Worm (Caenorhabditis elegans): ENCODE data around the gene M01H9.3.

M01H9.3 gene

DNA sequence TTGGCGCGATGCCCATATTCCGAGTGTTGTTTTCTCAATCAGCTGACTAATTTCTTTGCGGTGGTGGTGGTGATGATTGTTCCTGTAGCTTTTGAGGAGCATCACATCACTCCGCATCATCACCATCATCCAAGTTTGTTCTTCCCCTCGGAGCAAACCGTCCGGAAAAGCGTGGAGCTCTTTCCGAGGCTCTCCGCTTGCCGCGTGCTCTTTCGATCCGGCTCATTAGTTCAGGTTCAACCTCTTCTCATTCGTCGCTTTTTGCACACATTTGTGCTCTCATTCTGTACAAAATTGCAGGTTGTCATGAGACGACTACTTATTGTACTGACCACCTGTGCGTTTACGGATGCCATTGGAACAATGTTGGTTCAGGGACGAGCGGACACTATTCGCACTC lies 11.7 kb downstream of the M01H9.3 start, which contains the start of gene M01H9.5:
TSS of gene M01H9.5 (plus strand) at position 301 of the 400 bp plus-strand sequence.
- TF ChIP-seq nhr-76 (tag; optimal IDR thresholded peaks at IDR 0.05) (no peak), nhr-2 (tag; optimal IDR thresholded peaks at IDR 0.05) (no peak), cnd-1 (tag; optimal IDR thresholded peaks at IDR 0.05) (no peak), mep-1 (tag; optimal IDR thresholded peaks at IDR 0.05) (no peak), mls-2 (tag; optimal IDR thresholded peaks at IDR 0.05) (no peak)

DNA sequence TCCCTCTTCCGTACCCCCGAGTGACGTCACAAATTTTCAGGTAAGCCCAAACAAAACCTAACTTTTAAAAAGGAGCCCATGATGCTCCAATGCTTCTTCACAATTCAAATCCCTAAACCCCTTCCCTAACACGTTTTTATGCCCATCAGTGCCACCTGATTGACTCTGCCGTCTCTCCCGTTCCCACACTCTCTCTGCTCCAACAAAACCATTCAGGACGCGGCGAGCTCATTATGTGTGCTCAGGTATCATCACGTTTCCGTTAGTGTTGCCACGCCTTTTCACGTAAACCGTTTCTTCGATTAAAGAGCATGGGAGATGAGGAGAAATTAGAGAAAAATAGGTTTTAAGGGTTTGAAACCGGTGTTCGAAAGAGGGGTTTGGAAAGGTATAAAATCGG lies 13.7 kb downstream of the M01H9.3 start, which contains the start of gene M01H9.2:
TSS of gene M01H9.2 (minus strand) at position 101 of the 400 bp plus-strand sequence.
- TF ChIP-seq nhr-2 (tag; optimal IDR thresholded peaks at IDR 0.05) = no peak
- TF ChIP-seq elt-1 (tag; optimal IDR thresholded peaks at IDR 0.05; ENCODE audit: borderline replicate concordance, insufficient read depth) = no peak
- TF ChIP-seq cnd-1 (tag; optimal IDR thresholded peaks at IDR 0.05) = no peak
- TF ChIP-seq M03D4.4 (tag; optimal IDR thresholded peaks at IDR 0.05) = no peak
- TF ChIP-seq mep-1 (tag; optimal IDR thresholded peaks at IDR 0.05) = no peak
- no peak for TF ChIP-seq unc-39 (tag; optimal IDR thresholded peaks at IDR 0.05)
- no peak for TF ChIP-seq blmp-1 (tag; optimal IDR thresholded peaks at IDR 0.05)
- no peak for TF ChIP-seq elt-3 (tag; optimal IDR thresholded peaks at IDR 0.05)
- no peak for TF ChIP-seq ceh-83 (GFP tag; optimal IDR thresholded peaks at IDR 0.05)
- no peak for TF ChIP-seq unc-62 (GFP tag; optimal IDR thresholded peaks at IDR 0.05)

DNA sequence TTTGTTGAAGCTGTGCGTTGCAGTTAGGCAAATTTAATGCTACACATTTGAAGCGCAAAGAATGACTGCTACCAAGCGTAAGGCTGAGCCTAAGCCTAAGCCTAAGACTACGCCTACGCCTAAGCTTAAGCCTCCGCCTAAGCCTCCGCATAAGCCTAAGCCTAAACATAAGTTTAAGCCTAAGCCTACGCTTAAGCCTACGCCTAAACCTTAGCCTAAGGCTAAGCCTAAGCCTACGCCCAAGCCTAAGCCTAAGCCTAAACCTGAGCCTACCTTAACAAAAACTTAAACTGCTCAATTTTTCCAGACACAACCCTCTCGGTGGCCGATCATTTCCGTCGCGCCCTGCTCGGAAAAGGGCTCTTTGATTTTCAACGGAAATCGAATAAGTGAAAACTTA lies 17.5 kb downstream of the M01H9.3 start:
- TF ChIP-seq ceh-43 (GFP tag; optimal IDR thresholded peaks at IDR 0.05) = no peak
- no peak for TF ChIP-seq mep-1 (tag; optimal IDR thresholded peaks at IDR 0.05)
- TF ChIP-seq ztf-11 (tag; optimal IDR thresholded peaks at IDR 0.05) = no peak
- TF ChIP-seq lin-13 (tag; optimal IDR thresholded peaks at IDR 0.05) = no peak
- no peak for TF ChIP-seq ham-2 (GFP tag; optimal IDR thresholded peaks at IDR 0.05)
- TF ChIP-seq nhr-76 (tag; optimal IDR thresholded peaks at IDR 0.05) = no peak
- no peak for TF ChIP-seq lin-32 (GFP tag; optimal IDR thresholded peaks at IDR 0.05)
- no peak for TF ChIP-seq unc-39 (tag; optimal IDR thresholded peaks at IDR 0.05)
- TF ChIP-seq blmp-1 (tag; optimal IDR thresholded peaks at IDR 0.05) = no peak
- no peak for TF ChIP-seq snpc-4 (tag; optimal IDR thresholded peaks at IDR 0.05)
- TF ChIP-seq hlh-1 (tag; optimal IDR thresholded peaks at IDR 0.05) = no peak
- TF ChIP-seq nhr-12 (tag; optimal IDR thresholded peaks at IDR 0.05) = no peak
- TF ChIP-seq mls-2 (tag; optimal IDR thresholded peaks at IDR 0.05) = no peak
- no peak for TF ChIP-seq elt-3 (tag; optimal IDR thresholded peaks at IDR 0.05)
- no peak for TF ChIP-seq pha-4 (tag; optimal IDR thresholded peaks at IDR 0.05)
- TF ChIP-seq ces-1 (GFP tag; optimal IDR thresholded peaks at IDR 0.05) = no peak

DNA sequence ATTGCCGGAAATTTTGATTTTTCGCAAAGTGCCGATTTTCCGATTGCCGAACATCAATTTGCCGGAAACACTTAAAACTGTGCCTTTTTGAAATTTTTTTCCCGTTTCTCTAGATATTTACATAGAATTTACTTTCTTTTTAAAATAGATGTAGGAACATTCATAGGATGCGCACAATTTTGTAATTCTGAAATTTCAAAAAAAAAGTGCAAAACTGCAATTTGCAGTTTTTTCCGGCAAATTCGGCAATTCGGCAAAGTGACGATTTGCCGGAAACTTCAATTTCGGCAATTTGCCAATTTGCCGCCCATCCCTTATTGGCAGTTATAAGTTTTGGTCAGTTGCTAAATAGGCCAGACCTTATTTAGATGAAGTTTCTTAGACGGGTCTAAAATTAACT lies 20.2 kb downstream of the M01H9.3 start:
- TF ChIP-seq sptf-1 (tag; optimal IDR thresholded peaks at IDR 0.05) (no peak), nhr-2 (tag; optimal IDR thresholded peaks at IDR 0.05) (no peak), mep-1 (tag; optimal IDR thresholded peaks at IDR 0.05) (no peak), ceh-83 (GFP tag; optimal IDR thresholded peaks at IDR 0.05) (no peak), mab-5 (tag; optimal IDR thresholded peaks at IDR 0.05) (no peak), ceh-39 (tag; optimal IDR thresholded peaks at IDR 0.05) (no peak), snpc-4 (tag; optimal IDR thresholded peaks at IDR 0.05) (no peak), nhr-28 (tag; optimal IDR thresholded peaks at IDR 0.05) (no peak), ham-2 (GFP tag; optimal IDR thresholded peaks at IDR 0.05) (no peak), unc-62 (GFP tag; optimal IDR thresholded peaks at IDR 0.05) (no peak), ztf-11 (tag; optimal IDR thresholded peaks at IDR 0.05) (no peak), drap-1 (GFP tag; optimal IDR thresholded peaks at IDR 0.05) (no peak), ces-1 (GFP tag; optimal IDR thresholded peaks at IDR 0.05) (no peak), nhr-12 (tag; optimal IDR thresholded peaks at IDR 0.05) (no peak), hlh-1 (tag; optimal IDR thresholded peaks at IDR 0.05) (no peak), M03D4.4 (tag; optimal IDR thresholded peaks at IDR 0.05) (no peak)

DNA sequence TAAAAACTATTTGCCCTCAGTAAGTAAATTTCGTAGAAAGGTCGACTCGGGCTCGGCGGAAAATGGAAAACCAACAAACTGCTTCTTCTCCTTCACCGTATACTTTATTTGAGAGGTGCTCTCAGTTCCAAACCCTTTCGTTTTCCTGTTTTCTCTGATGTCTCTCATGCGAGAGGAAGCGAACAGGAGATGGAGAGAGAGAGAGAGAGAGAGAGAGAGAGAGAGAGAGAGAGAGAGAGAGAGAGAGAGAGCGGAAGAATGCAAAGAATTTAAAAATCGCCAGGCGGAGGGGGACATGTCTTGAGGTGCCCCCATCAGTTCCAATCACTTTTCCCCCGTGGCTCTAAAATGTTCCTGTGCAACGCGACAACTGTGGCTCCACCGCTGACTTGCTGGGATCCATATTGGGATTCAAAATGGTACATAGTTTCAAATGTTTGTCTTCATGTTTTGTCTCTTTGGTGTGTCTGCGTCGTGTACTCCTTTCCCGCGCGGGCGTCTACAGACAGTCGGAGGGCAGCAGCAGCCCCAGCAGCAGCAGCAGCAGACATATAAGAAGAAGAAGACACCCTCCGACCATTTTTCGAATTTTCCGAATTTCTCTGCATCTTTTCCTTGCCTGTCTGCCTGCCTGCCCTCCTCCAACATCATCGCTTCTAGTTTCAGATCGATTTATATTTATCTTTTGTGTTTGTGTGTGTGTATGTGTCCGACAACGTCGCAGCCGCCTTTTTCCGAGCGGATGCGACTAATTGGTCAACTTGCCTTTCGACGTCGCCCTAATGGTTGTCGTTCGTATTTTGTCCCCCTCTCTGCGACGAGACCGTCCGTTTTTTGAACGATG lies 22.3 kb downstream of the M01H9.3 start, which contains the start of gene R08C7.11:
TSS of gene R08C7.11 (minus strand) at position 608 of the 844 bp plus-strand sequence.
- TF ChIP-seq M03D4.4 (tag; optimal IDR thresholded peaks at IDR 0.05) = peak; percentile 32
- TF ChIP-seq ham-2 (GFP tag; optimal IDR thresholded peaks at IDR 0.05) = peak; percentile 76
- peak; percentile 41 for TF ChIP-seq drap-1 (GFP tag; optimal IDR thresholded peaks at IDR 0.05)
- no peak for TF ChIP-seq unc-39 (tag; optimal IDR thresholded peaks at IDR 0.05)
- no peak for TF ChIP-seq pha-4 (tag; optimal IDR thresholded peaks at IDR 0.05)
- peak; percentile 22 for TF ChIP-seq hlh-1 (tag; optimal IDR thresholded peaks at IDR 0.05)

- TF ChIP-seq zip-8 (tag; optimal IDR thresholded peaks at IDR 0.05) (no peak), unc-62 (GFP tag; optimal IDR thresholded peaks at IDR 0.05) (no peak), ceh-83 (GFP tag; optimal IDR thresholded peaks at IDR 0.05) (no peak), lin-13 (tag; optimal IDR thresholded peaks at IDR 0.05) (no peak), nhr-2 (tag; optimal IDR thresholded peaks at IDR 0.05) (no peak), hlh-1 (tag; optimal IDR thresholded peaks at IDR 0.05) (no peak), blmp-1 (tag; optimal IDR thresholded peaks at IDR 0.05) (no peak)
These were observed 25.3 kb downstream of the M01H9.3 start, which contains the start of gene R08C7.1 for ce11 chrIV:4451576-4451975. R08C7.1 (plus strand) TSS chrIV:4451876.

Measured in whole organism, mixed stage, embryonic.